Fruit fly (Drosophila melanogaster): ENCODE measurements around the gene CG17298.

DNA sequence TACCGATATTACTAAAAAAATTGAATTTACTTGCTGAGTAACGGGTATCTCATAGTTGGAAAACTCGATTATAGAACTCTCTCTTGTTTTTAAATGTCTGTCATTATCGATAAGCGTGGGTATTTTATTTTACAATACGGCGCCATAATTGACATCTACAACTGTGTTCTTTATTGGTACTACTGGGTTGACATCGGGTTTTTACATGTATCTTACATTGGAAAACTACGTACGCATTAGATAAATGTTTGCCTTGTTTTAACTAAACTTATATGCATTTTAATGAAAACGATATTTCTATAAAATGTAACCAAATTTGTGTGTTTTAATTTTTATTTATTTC, 12.7 kb downstream of the CG17298 start:
- TF ChIP-seq CG11093 (GFP tag; IDR thresholded peaks at IDR 0.05) = no peak
- no peak for TF ChIP-seq Lpt (GFP tag; optimal IDR thresholded peaks at IDR 0.05)
- TF ChIP-seq HLH3B (GFP tag; IDR thresholded peaks at IDR 0.05) = no peak
- no peak for TF ChIP-seq CG16779 (GFP tag; IDR thresholded peaks at IDR 0.05)
- no peak for TF ChIP-seq CG9727 (GFP tag; optimal IDR thresholded peaks at IDR 0.05)

Measured in whole organism, embryonic.